Fruit fly (Drosophila melanogaster) S2 (cell line): ENCODE results near the gene osk.

Source experiments
- CG8478 ChIP-seq: fragments of >200 bp; optimal IDR thresholded peaks from 2 replicates; lab custom pipeline; 2018
- CTCF ChIP-seq, 2 experiments: fragments of >200 bp; optimal IDR thresholded peaks; 2 replicates each; lab custom pipeline; 2018

dm6 chr3R:8970707-8971106 lies 35.8 kb downstream of the osk start:
- no peak for TF ChIP-seq CG8478 (lab: Kevin White, UChicago)
- TF ChIP-seq CTCF (optimal IDR thresholded peaks at IDR 0.05; lab: Kevin White, UChicago), result no peak
